Fruit fly (Drosophila melanogaster): ENCODE results near the gene Hsc70-1.

Gene Hsc70-1

DNA sequence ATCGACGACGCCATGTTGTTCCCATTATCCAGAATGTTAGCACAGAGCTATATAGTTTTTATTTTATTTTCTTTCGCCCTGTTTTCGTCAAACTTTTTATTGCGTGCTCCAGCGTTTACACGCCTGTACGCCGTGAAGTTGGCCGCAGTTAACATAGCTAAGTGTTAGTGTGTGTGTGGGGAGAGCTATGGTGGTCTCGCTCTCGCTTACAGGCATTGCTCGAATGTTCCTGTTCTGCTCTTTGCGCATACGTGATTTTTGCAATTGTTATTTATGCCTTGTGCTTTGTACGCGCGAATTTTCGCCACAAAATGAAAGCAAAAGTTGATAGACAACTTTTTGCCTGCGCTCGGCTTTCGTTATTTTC lies 30.2 kb downstream of the Hsc70-1 start:
- TF ChIP-seq Snoo (tag; optimal IDR thresholded peaks at IDR 0.05) = no peak
- TF ChIP-seq CG8301 (tag; optimal IDR thresholded peaks at IDR 0.05) = no peak
- no peak for TF ChIP-seq rn (GFP tag; IDR thresholded peaks at IDR 0.05)
- TF ChIP-seq D1 (tag; optimal IDR thresholded peaks at IDR 0.05) = no peak
- TF ChIP-seq gl (tag; optimal IDR thresholded peaks at IDR 0.05) = no peak
- TF ChIP-seq CG32121 (GFP tag; IDR thresholded peaks at IDR 0.05) = peak; percentile 47; the same call in 1 of the 2 replicates
- TF ChIP-seq CG15710 (tag; optimal IDR thresholded peaks at IDR 0.05) = no peak
- no peak for TF ChIP-seq CG34367 (tag; optimal IDR thresholded peaks at IDR 0.05)
- TF ChIP-seq CG14655 (GFP tag; optimal IDR thresholded peaks at IDR 0.05) = peak; percentile 17
- no peak for TF ChIP-seq Pif1B (GFP tag; optimal IDR thresholded peaks at IDR 0.05)
- no peak for TF ChIP-seq CG9948 (tag; optimal IDR thresholded peaks at IDR 0.05)
- TF ChIP-seq CG4496 (GFP tag; IDR thresholded peaks at IDR 0.05) = peak; percentile 17; the same call in 1 of the 3 replicates
- TF ChIP-seq EcR (GFP tag; optimal IDR thresholded peaks at IDR 0.05) = no peak
- TF ChIP-seq fd96Ca (GFP tag; IDR thresholded peaks at IDR 0.05) = peak; percentile 56; the same call in 1 of the 3 replicates
- TF ChIP-seq Ets98B (GFP tag; IDR thresholded peaks at IDR 0.05) = peak; percentile 55
- TF ChIP-seq CG10348 (GFP tag; IDR thresholded peaks at IDR 0.05) = no peak
- no peak for TF ChIP-seq Pif1A (GFP tag; optimal IDR thresholded peaks at IDR 0.05)
- TF ChIP-seq CG12605 (GFP tag; IDR thresholded peaks at IDR 0.05) = peak; percentile 35; the same call in 1 of the 2 replicates
- no peak for TF ChIP-seq CG17806 (tag; optimal IDR thresholded peaks at IDR 0.05)
- TF ChIP-seq CG8159 (tag; optimal IDR thresholded peaks at IDR 0.05) = no peak
- peak; percentile 18 for TF ChIP-seq CG13204 (GFP tag; optimal IDR thresholded peaks at IDR 0.05)

DNA sequence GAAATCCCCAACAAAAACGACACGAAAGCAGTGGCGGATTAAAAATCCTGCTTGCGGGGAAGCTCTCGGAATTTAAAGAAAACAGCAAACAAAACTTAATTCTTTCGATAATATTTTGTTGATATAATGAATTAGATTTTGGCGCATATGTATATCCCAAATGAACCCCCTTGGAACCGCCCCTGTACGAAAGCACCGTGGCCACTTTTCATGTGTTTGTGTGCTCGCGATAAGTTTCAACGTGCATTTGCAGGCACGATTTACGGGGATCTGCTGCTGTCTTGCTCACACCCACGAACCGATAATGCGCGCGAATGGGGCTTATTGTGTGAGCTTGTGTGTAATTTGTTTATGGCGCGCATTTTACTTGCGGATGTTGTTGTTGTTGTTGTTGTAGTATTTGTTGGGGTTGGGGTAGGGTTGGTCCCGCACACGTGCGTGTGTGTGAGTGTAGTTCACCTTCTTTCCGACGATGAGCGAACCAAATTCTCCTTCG lies 31.1 kb downstream of the Hsc70-1 start:
- TF ChIP-seq CG12605 (GFP tag; IDR thresholded peaks at IDR 0.05) (peak; percentile 96), fd96Ca (GFP tag; IDR thresholded peaks at IDR 0.05) (peak; percentile 100), gl (tag; optimal IDR thresholded peaks at IDR 0.05) (peak; percentile 94), CG17806 (tag; optimal IDR thresholded peaks at IDR 0.05) (peak; percentile 97), CG32121 (GFP tag; IDR thresholded peaks at IDR 0.05) (peak; percentile 98), CG9948 (tag; optimal IDR thresholded peaks at IDR 0.05) (peak; percentile 97), CG10348 (GFP tag; IDR thresholded peaks at IDR 0.05) (peak; percentile 98), CG8159 (tag; optimal IDR thresholded peaks at IDR 0.05) (peak; percentile 97), rn (GFP tag; IDR thresholded peaks at IDR 0.05) (peak; percentile 97), Pif1B (GFP tag; optimal IDR thresholded peaks at IDR 0.05) (peak; percentile 98), CG13204 (GFP tag; optimal IDR thresholded peaks at IDR 0.05) (peak; percentile 93), D1 (tag; optimal IDR thresholded peaks at IDR 0.05) (no peak), Ets98B (GFP tag; IDR thresholded peaks at IDR 0.05) (peak; percentile 99), Snoo (tag; optimal IDR thresholded peaks at IDR 0.05) (peak; percentile 96), CG14655 (GFP tag; optimal IDR thresholded peaks at IDR 0.05) (peak; percentile 98), CG34367 (tag; optimal IDR thresholded peaks at IDR 0.05) (peak; percentile 96), EcR (GFP tag; optimal IDR thresholded peaks at IDR 0.05) (peak; percentile 48), CG15710 (tag; optimal IDR thresholded peaks at IDR 0.05) (peak; percentile 97), CG8301 (tag; optimal IDR thresholded peaks at IDR 0.05) (peak; percentile 98), CG4496 (GFP tag; IDR thresholded peaks at IDR 0.05) (peak; percentile 99), Pif1A (GFP tag; optimal IDR thresholded peaks at IDR 0.05) (peak; percentile 98)

DNA sequence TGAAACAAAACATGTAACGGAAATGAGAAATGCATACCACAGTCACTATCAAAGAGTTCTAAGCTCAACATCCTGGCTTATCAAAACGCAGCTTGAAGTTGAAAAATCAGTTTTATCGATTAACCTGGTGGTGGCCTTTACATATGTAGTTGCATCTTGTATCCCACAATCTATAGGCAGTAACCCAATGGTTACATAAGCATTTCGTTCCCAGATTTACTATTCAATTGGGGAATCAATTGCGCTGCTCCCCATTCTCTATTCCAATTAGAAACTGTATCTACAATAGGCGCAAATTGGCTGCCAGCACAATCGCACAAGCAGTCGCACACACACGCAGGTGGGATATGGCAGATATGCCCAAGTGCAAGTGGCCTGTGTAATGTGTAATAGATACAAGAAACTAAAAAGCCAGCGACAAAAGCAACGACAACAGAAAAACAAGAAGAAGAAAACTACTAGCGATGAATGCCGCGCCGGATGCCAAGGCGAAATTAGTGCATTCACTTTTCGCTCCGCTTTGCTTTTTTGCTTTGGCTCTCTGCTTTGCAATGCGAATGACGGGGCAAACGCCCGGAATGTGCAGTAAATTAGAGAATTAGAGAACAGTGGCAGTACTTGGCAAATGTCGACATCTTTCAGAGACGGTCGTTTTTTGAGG lies 31.9 kb downstream of the Hsc70-1 start:
- TF ChIP-seq D1 (tag; optimal IDR thresholded peaks at IDR 0.05) (no peak), CG13204 (GFP tag; optimal IDR thresholded peaks at IDR 0.05) (no peak), Pif1B (GFP tag; optimal IDR thresholded peaks at IDR 0.05) (no peak), CG8159 (tag; optimal IDR thresholded peaks at IDR 0.05) (no peak), CG4496 (GFP tag; IDR thresholded peaks at IDR 0.05) (peak; percentile 19; the same call in 1 of the 3 replicates), EcR (GFP tag; optimal IDR thresholded peaks at IDR 0.05) (no peak), Pif1A (GFP tag; optimal IDR thresholded peaks at IDR 0.05) (no peak)

DNA sequence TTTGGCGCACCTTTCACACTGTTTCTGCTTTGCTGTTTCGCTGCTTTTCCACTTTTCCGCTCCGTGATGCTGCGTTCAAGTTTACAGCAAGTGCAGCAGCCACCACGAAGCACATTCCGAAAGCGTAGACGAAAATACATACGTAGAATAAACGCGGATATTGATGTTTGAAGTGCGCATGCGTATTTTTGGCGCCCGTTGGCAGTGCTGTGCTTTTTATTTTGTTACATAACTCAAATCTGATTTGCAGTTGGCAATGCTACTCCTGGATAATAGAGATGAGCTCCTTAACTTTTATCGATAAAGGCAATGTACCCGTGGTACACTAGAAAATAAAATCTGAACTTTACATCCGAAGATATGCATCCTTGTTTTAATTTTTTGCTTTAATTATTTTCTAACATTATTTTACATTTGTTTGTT lies 32.9 kb downstream of the Hsc70-1 start:
- TF ChIP-seq Ets98B (GFP tag; IDR thresholded peaks at IDR 0.05) (peak; percentile 15), CG10348 (GFP tag; IDR thresholded peaks at IDR 0.05) (no peak), CG12605 (GFP tag; IDR thresholded peaks at IDR 0.05) (0 out of 2 replicates have a peak, but pooled peaks have one; percentile 8), fd96Ca (GFP tag; IDR thresholded peaks at IDR 0.05) (no peak)

DNA sequence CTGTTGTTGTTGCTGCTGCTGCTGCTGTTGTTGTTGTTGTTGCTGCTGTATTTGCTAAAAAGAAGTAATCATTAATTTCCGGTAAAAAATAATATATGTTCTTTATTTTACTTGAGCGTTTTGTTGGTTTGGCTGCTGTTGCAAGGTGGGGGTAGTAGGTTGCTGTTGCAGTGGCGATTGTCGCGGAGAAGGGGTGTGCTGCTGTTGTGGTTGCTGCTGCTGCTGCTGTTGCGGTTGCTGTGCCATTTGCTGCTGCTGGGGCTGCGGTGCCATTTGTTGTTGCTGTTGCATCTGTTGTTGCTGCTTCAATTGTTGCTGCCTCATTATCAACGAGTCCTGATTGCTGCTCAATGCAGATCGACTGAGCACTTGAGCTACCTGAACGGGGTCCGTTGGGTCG lies 51.9 kb downstream of the Hsc70-1 start:
- no peak for TF ChIP-seq fd96Ca (GFP tag; IDR thresholded peaks at IDR 0.05)
- TF ChIP-seq CG17806 (tag; optimal IDR thresholded peaks at IDR 0.05) = no peak
- TF ChIP-seq gl (tag; optimal IDR thresholded peaks at IDR 0.05) = no peak
- no peak for TF ChIP-seq CG4496 (GFP tag; IDR thresholded peaks at IDR 0.05)
- no peak for TF ChIP-seq CG34367 (tag; optimal IDR thresholded peaks at IDR 0.05)

Measured in whole organism, pupa.